Fruit fly (Drosophila melanogaster) Kc167 (cell line): ENCODE data around the gene CG4565.

Source experiments
- Myc ChIP-seq: fragments of >200 bp; optimal IDR thresholded peaks from 2 replicates; lab custom pipeline; 2017; ENCODE audit warnings: missing external identifiers
- Sin3A ChIP-seq: fragments of >200 bp; optimal IDR thresholded peaks from 2 replicates; lab custom pipeline; 2018; ENCODE audit warnings: missing external identifiers
- psq ChIP-seq: fragments of >200 bp; optimal IDR thresholded peaks from 2 replicates; lab custom pipeline; 2017; ENCODE audit warnings: missing external identifiers
- ttk ChIP-seq: sonication (Bioruptor generic); optimal IDR thresholded peaks from 2 replicates; lab custom pipeline; 2017; ENCODE audit warnings: missing external identifiers

DNA sequence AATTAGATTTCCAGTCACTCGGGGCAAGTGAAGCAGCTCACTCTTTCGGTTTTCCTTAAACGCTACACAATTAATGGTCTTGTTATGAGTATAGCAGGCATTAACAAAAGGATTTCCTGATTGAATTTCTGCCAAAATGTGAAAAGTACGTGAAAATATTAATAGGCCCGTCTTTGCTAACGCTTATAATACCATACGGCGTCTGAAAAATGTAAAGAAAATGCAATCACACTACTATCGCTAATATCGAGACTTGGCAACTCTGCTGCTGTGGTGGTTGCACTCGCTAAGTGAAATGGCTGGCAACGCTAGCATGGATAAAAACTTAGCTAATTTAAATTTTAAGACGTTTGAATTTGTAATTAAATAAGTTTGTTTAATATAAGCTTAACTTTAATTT, 40.8 kb downstream of the CG4565 start, which contains the start of gene CG6621:
- TF ChIP-seq Myc (no peak), psq (lab: Kevin White, UChicago) (no peak), ttk (lab: Kevin White, UChicago) (no peak), Sin3A (lab: Kevin White, UChicago) (no peak)
